Worm (Caenorhabditis elegans): ENCODE measurements around the gene F59D12.2.

ce11 chrX:15642638-15643037 is 32.9 kb downstream of the F59D12.2 start, which contains the start of gene H08J19.1:
- TF ChIP-seq lin-39 (tag; optimal IDR thresholded peaks at IDR 0.05): no peak
- no peak for TF ChIP-seq unc-62 (GFP tag; optimal IDR thresholded peaks at IDR 0.05 in 1 of 2)
- TF ChIP-seq unc-62 (tag; optimal IDR thresholded peaks at IDR 0.05): no peak
- no peak for TF ChIP-seq ces-1 (GFP tag; optimal IDR thresholded peaks at IDR 0.05)
- TF ChIP-seq nhr-6 (tag; optimal IDR thresholded peaks at IDR 0.05): no peak
- no peak for TF ChIP-seq snpc-1.2 (GFP tag; IDR thresholded peaks at IDR 0.05)
- TF ChIP-seq cey-2 (tag; optimal IDR thresholded peaks at IDR 0.05; ENCODE audit: borderline replicate concordance, insufficient read depth): no peak
